Worm (Caenorhabditis elegans) whole organism, L1 larva: ENCODE results near the gene C16D2.3.

Experiments used
- pqm-1 ChIP-seq: sonication (generic microtip); optimal IDR thresholded peaks from 3 replicates; lab custom pipeline; 2017; ENCODE audit warnings: missing biosample characterization, missing genetic modification characterization
- ztf-11 ChIP-seq, 2 experiments: sonication (generic microtip); optimal IDR thresholded peaks; 2 replicates each; lab custom pipeline; 2016 to 2017; ENCODE audit warnings: missing genetic modification characterization in 2 of 2, missing biosample characterization in 1 of 2, missing compliant biosample characterization in 1 of 2

DNA sequence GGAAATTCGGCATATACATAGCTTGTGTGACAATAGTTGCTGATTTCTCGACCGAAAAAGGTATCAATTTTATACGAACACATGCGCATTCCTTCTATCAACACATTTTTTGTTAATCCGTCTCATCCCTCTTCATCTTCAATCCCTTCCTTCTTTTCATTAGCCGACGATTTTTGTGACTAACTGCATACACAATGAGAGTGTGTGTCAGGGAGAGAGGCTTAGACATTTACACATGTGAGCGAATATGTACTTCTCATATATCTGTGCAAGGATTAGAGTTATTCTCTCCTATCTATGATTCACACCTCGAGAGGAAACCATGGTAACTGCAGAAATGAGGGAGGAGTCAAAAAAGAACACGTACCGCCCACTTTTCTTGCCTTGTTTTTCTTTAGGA lies 7.6 kb upstream of the C16D2.3 start:
- no peak for TF ChIP-seq ztf-11 (tag; optimal IDR thresholded peaks at IDR 0.05; lab: Kevin White, UChicago)
- no peak for TF ChIP-seq pqm-1
